Fruit fly (Drosophila melanogaster) whole organism, prepupa: ENCODE data around the gene Syx16.
A peak's percentile ranks its signal among the peaks of the same experiment; 100 is the strongest.

Experiments used
- Blimp-1 ChIP-seq: fragments of 200-800 bp; sonication (Bioruptor generic); optimal IDR thresholded peaks from 3 replicates; lab custom pipeline; 2017; ENCODE audit warnings: missing biosample characterization, missing genetic modification characterization, mild to moderate bottlenecking, moderate library complexity, missing genetic modification reagents
- CG11762 ChIP-seq: fragments of 200-800 bp; sonication (Bioruptor generic); optimal IDR thresholded peaks from 3 replicates; lab custom pipeline; 2016; ENCODE audit warnings: missing biosample characterization, missing genetic modification characterization; ENCODE audit not compliant: insufficient read depth
- CG32006 ChIP-seq: fragments of 200-800 bp; sonication (Bioruptor generic); optimal IDR thresholded peaks from 3 replicates; lab custom pipeline; 2017; ENCODE audit warnings: missing biosample characterization, mild to moderate bottlenecking, missing genetic modification characterization
- CG6854 ChIP-seq: fragments of 200-800 bp; sonication (Bioruptor generic); optimal IDR thresholded peaks from 2 replicates; lab custom pipeline; 2017; ENCODE audit warnings: missing biosample characterization, mild to moderate bottlenecking, missing genetic modification characterization
- CG7368 ChIP-seq: fragments of 200-800 bp; sonication (Bioruptor generic); optimal IDR thresholded peaks from 3 replicates; lab custom pipeline; 2016; ENCODE audit warnings: missing biosample characterization, missing genetic modification characterization
- Ets96B ChIP-seq: fragments of 200-800 bp; optimal IDR thresholded peaks from 2 replicates; lab custom pipeline; 2019; ENCODE audit warnings: missing biosample characterization, mild to moderate bottlenecking, missing genetic modification characterization, moderate library complexity
- Gug ChIP-seq: fragments of 200-800 bp; sonication (Bioruptor generic); IDR thresholded peaks from 2 replicates; pipeline ENCODE4 v1.3.6; 2022; ENCODE audit warnings: missing biosample characterization, missing genetic modification characterization
- Hr39 ChIP-seq: fragments of 200-800 bp; sonication (Bioruptor generic); optimal IDR thresholded peaks from 2 replicates; lab custom pipeline; 2016; ENCODE audit warnings: missing biosample characterization, missing genetic modification characterization
- Lpt ChIP-seq: fragments of 200-800 bp; sonication (Bioruptor generic); optimal IDR thresholded peaks from 3 replicates; lab custom pipeline; 2016; ENCODE audit warnings: missing biosample characterization, missing genetic modification characterization
- Sox14 ChIP-seq: fragments of 200-800 bp; sonication (Bioruptor generic); optimal IDR thresholded peaks from 3 replicates; lab custom pipeline; 2016; ENCODE audit warnings: missing biosample characterization, missing genetic modification characterization
- cyc ChIP-seq: fragments of 200-800 bp; sonication (Bioruptor generic); optimal IDR thresholded peaks from 3 replicates; lab custom pipeline; 2016; ENCODE audit warnings: missing biosample characterization, missing genetic modification characterization
- eg ChIP-seq: fragments of 200-800 bp; sonication (Bioruptor generic); IDR thresholded peaks from 3 replicates; pipeline ENCODE4 v1.3.6; 2022; ENCODE audit warnings: missing biosample characterization, missing genetic modification characterization
- fkh ChIP-seq: fragments of 200-800 bp; sonication (Bioruptor generic); optimal IDR thresholded peaks from 3 replicates; lab custom pipeline; 2017; ENCODE audit warnings: missing biosample characterization, mild to moderate bottlenecking, missing genetic modification characterization, moderate library complexity
- vri ChIP-seq: fragments of 200-800 bp; sonication (Bioruptor generic); optimal IDR thresholded peaks from 3 replicates; lab custom pipeline; 2016; ENCODE audit warnings: missing biosample characterization, mild to moderate bottlenecking, missing genetic modification characterization

- TF ChIP-seq Gug, result peak; percentile 37; the same call in 1 of the 2 replicates
- no peak for TF ChIP-seq Blimp-1
- peak; percentile 33 for TF ChIP-seq Ets96B (tag; lab: Kevin White, UChicago)
- no peak for TF ChIP-seq CG32006
- TF ChIP-seq Lpt, result no peak
- TF ChIP-seq vri, result no peak
- no peak for TF ChIP-seq CG11762 (GFP tag; lab: Kevin White, UChicago)
- no peak for TF ChIP-seq CG6854 (GFP tag; lab: Kevin White, UChicago)
- TF ChIP-seq eg (GFP tag; lab: Robert Waterston, UW), result peak; percentile 74
- TF ChIP-seq fkh, result no peak
- peak; percentile 24 for TF ChIP-seq Sox14
- peak; percentile 71 for TF ChIP-seq cyc (GFP tag; lab: Kevin White, UChicago)
- no peak for TF ChIP-seq CG7368 (GFP tag; lab: Kevin White, UChicago)
- peak; percentile 70 for TF ChIP-seq Hr39 (GFP tag; lab: Kevin White, UChicago)
These were observed 739 bp upstream of the Syx16 start, which contains the start of gene HERC2 for dm6 chrX:20394066-20394913.
